Fruit fly (Drosophila melanogaster): ENCODE results near the gene lectin-22C.

dm6 chr2L:1987434-1988191, 49.5 kb downstream of the lectin-22C start, which contains the start of gene Got2:
- TF ChIP-seq Snoo (tag; optimal IDR thresholded peaks at IDR 0.05) (no peak), CG32121 (GFP tag; IDR thresholded peaks at IDR 0.05) (peak; percentile 48; the same call in 1 of the 2 replicates), CG9948 (tag; optimal IDR thresholded peaks at IDR 0.05) (no peak)

All from whole organism, pupa.